Fruit fly (Drosophila melanogaster) whole organism, larva: Measurements from ENCODE around the gene Or67c.

ENCODE experiments used
- noc ChIP-seq: fragments of 200-800 bp; sonication (Bioruptor generic); optimal IDR thresholded peaks from 3 replicates; lab custom pipeline; 2019; ENCODE audit warnings: missing biosample characterization, mild to moderate bottlenecking, missing genetic modification characterization, moderate library complexity

Gene Or67c

DNA sequence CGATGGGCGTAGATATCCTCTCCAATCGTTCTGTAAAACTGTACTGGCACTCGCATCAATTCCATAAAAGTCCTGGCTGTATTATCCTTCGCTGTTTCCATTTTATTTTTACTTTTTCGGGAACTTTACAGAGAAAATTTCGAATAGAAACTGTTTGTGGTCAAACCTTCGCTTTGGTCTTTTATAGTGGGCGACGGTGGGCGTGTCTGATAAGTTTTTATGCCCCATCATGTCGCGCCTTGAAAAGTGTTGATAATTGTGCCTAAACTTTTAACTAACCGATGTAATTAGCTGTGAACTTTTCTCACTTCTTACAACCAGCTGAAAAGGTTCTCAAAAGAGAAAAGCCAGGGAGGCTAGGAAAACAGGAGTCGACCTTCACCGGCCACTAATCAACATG, at the start of gene Or67c:
TSS of gene Or67c (minus strand) at position 101 of the 400 bp plus-strand sequence.
- TF ChIP-seq noc (tag; lab: Kevin White, UChicago), result no peak

dm6 chr3L:10289357-10289756, 44.9 kb upstream of the Or67c start:
- TF ChIP-seq noc (tag; lab: Kevin White, UChicago), result no peak

DNA sequence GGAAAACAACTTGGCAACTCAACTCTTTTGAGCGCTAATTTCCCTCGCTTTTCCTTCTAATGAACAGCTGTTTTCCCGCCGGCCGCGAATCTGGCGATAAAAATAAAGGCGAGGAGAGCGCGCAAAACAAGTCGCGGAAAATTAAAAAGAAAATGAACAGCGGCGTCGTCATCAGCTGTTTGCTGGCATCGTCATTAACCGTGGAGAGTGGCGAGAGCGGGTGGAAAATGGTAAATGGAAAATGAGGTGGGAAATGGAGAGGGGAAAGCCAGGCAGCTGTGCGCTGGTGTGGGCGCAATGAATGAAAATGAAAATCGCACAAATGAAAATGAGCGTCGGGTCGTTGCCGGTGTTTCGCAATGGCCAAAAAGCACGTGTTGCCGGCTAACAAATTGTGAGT, 43.6 kb upstream of the Or67c start:
- no peak for TF ChIP-seq noc (tag; lab: Kevin White, UChicago)

dm6 chr3L:10284869-10285268, 40.4 kb upstream of the Or67c start:
- TF ChIP-seq noc (tag; lab: Kevin White, UChicago), result no peak

DNA sequence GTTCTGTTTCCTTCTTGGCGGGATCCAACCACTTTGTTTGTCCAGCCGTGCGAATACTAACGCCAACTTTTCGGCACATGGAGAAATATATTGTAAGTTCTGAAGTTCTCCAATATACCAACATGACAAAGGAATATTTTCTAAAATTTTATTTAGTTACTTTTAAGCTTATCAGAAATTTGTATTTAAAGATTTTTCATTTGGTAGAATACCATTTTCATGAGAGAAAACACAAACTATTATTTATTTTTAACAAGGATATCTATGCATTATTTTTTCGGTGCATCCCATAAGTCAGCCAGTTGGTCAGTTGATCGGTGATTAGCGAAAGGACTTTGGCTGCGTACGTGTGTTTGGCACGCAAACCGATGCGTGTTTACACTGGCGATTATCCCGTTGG, 39.4 kb upstream of the Or67c start:
- TF ChIP-seq noc (tag; lab: Kevin White, UChicago), result no peak

- TF ChIP-seq noc (tag; lab: Kevin White, UChicago), result no peak
These were observed 37.3 kb upstream of the Or67c start for dm6 chr3L:10281802-10282201.

dm6 chr3L:10279498-10279897, 35.0 kb upstream of the Or67c start:
- no peak for TF ChIP-seq noc (tag; lab: Kevin White, UChicago)

DNA sequence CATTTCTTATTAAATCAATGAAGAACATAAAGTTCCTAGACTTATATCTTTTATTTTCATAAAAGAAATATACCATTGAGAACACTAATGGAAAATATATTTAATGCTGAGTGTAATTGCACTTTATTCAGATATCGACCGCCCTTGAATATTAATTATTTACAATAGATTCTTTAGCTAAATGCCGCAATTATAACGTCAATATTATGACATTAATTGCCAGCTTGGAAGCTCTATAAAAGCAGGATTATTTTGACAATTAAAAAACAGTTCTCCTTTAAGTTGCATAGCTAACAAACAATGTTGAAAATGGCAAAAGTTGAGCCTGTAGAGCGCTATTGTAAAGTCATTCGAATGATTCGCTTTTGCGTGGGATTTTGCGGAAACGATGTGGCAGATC, 28.4 kb upstream of the Or67c start, which contains the start of gene Or67d:
TSS of gene Or67d (plus strand) at position 301 of the 400 bp plus-strand sequence.
- no peak for TF ChIP-seq noc (tag; lab: Kevin White, UChicago)

DNA sequence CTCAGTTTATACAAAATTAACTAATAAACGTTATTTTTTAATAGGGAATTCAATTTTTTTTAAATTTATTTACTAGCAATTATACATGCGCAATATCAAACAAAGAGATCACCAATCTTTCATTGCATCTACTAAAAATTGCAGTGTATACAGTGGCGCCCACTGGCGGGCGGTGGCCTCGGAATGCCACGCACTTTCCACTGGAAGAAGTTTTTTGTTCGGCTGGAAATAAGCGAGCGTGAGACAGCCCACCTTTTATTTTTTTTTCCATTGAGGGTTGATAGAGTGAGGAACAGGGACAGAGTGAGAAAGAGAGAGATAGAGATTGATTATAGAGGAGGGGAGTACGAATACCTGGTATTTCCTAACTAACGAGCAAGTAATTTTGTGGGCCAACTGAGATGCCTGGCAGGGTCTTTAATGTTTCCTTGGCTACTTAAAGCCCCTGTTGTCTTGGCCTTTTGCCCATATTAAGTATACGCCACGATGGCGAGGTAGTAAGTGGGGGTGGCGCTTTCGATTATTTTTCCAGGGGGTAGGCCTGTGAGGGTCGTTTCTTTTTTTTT, 27.2 kb upstream of the Or67c start:
- TF ChIP-seq noc (tag; lab: Kevin White, UChicago), result no peak

DNA sequence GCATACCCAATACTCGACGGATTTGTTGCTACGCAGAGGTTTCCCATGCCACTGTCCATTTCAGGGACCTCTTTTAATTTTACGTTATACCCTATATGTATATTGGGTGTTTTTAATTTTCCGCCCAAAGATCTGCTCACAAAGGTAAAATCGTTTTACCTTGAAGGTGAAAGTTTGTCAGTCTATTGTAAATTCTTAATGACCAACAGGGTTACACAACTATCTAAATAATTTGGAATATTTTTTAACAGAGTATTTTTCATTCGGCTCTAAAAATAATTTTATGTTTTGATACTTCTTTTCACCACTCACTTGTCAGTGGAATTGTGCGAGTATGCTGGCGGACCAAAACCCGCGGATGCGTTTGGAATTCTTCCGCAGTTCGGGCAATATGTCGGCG, 23.1 kb upstream of the Or67c start:
- no peak for TF ChIP-seq noc (tag; lab: Kevin White, UChicago)

dm6 chr3L:10267011-10267410, 22.5 kb upstream of the Or67c start, which contains the start of gene can:
can (minus strand) TSS chr3L:10267111.
- TF ChIP-seq noc (tag; lab: Kevin White, UChicago), result no peak

DNA sequence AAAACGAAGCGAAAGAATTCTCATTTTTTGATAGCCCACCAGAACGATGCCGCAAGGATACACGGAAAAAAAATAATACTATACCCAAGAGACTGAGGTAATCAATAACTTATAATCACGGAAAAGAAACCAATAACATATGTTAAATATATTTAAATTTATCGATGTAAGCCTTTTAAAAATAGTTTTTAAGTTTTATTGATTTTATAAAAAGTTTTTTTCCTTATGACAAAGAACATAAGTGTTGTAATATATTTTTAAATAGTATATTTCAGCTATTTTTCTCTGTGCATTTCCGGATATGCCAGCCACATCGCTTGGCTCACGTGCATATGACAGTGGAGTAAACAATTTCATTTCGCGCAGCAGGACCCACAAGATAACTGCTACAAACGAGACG, 18.3 kb upstream of the Or67c start:
- no peak for TF ChIP-seq noc (tag; lab: Kevin White, UChicago)

dm6 chr3L:10261219-10261618, 16.7 kb upstream of the Or67c start:
- TF ChIP-seq noc (tag; lab: Kevin White, UChicago), result no peak

DNA sequence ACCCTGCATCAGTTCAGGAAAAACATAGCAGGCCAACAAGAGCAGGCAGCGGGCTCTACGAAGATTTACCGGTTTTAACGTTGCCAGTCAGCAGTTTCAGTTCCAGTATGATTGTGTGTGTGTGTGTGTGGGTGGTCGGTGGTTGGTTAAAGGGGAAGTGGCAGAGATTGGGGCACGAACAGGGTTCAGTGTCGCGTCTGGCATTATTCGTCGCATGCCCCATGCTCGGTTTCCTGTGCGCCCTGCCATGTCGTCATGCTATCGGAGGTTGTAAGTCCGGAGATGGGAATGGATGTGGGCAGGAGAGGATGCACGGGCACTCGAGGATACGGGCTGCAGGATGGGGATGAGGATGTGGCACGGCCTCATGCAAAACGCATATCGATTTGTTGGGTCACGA, 14.2 kb upstream of the Or67c start:
- no peak for TF ChIP-seq noc (tag; lab: Kevin White, UChicago)

dm6 chr3L:10254131-10254530, 9.6 kb upstream of the Or67c start:
- TF ChIP-seq noc (tag; lab: Kevin White, UChicago), result no peak

DNA sequence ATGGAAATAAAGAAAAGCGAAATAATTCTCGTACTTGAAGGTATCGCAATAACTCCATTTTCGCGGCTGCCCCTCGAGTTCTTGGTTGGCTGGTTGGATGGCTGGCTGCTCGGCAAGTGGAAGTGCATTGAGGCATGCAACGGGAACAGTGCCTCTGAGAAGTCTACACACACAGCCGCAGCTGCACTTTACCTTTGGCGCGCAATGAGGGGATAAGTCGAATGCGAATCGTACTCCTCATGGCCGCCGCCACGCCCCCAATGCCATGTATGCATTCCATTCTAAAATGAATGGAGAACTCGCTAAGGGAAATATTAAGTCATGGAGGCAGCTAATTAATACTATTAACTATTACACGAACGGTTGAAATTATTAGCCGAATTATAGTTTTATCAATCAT, 5.3 kb upstream of the Or67c start:
- TF ChIP-seq noc (tag; lab: Kevin White, UChicago), result no peak

dm6 chr3L:10247579-10247978, 3.1 kb upstream of the Or67c start:
- TF ChIP-seq noc (tag; lab: Kevin White, UChicago), result no peak

DNA sequence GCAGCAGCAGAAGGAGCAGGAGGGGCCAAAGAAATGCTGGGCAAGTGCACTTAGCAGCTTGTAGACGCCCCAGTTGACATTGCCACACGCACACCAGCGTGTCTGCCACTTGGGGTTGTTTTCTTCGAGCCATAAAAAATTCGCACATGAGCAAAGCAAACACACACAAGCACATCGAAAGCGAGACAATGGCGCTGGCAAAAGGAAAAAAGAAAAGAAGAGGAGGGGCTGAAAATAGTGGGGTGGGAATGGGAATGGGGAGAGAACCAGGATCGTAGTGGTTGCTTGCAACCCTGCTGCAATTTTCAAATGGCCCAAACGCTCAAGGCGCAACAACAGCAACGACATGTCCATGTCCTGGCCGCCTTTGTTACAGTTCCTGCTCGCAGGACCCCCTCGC, 2.6 kb upstream of the Or67c start:
- no peak for TF ChIP-seq noc (tag; lab: Kevin White, UChicago)
